Worm (Caenorhabditis elegans): ENCODE measurements around the gene srh-172.

The srh-172 gene

DNA sequence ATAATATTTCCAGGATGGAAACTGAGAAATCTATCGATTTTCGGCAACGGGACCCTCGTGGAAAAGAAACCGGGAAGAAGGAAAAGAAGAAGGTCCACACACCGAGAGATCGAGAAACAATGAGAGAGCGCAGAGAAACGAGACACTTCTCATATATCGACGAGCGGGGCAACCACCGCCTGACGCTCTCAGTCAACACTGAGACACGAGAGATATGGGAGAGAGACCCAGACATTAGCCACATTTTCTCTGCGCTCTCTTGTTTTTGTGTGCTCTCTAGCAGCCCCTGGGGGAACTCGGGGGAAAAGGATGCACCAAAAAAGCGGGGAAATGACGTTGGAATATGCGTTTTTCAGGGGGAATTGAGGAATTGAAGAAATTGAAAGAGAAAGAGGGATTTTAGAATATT lies 46.9 kb downstream of the srh-172 start:
- TF ChIP-seq unc-39 (tag; optimal IDR thresholded peaks at IDR 0.05): peak; percentile 40
- peak; percentile 11 for TF ChIP-seq lin-32 (GFP tag; optimal IDR thresholded peaks at IDR 0.05)
- no peak for TF ChIP-seq sptf-1 (tag; optimal IDR thresholded peaks at IDR 0.05)
- peak; percentile 18 for TF ChIP-seq lsy-2 (tag; optimal IDR thresholded peaks at IDR 0.05)
- TF ChIP-seq pha-4 (tag; optimal IDR thresholded peaks at IDR 0.05): peak; percentile 62
- TF ChIP-seq nhr-2 (tag; optimal IDR thresholded peaks at IDR 0.05): no peak
- peak; percentile 84 for TF ChIP-seq hlh-1 (tag; optimal IDR thresholded peaks at IDR 0.05)
- TF ChIP-seq ces-1 (GFP tag; optimal IDR thresholded peaks at IDR 0.05): peak; percentile 57
- TF ChIP-seq ceh-83 (GFP tag; optimal IDR thresholded peaks at IDR 0.05): peak; percentile 8
- TF ChIP-seq ham-2 (GFP tag; optimal IDR thresholded peaks at IDR 0.05): peak; percentile 92
- TF ChIP-seq unc-120 (tag; optimal IDR thresholded peaks at IDR 0.05; ENCODE audit: poor library complexity, severe bottlenecking): peak; percentile 83
- TF ChIP-seq mep-1 (tag; optimal IDR thresholded peaks at IDR 0.05): peak; percentile 50
- TF ChIP-seq elt-3 (tag; optimal IDR thresholded peaks at IDR 0.05): no peak
- peak; percentile 85 for TF ChIP-seq drap-1 (GFP tag; optimal IDR thresholded peaks at IDR 0.05)
- TF ChIP-seq unc-62 (GFP tag; optimal IDR thresholded peaks at IDR 0.05): peak; percentile 44
- no peak for TF ChIP-seq ceh-43 (GFP tag; optimal IDR thresholded peaks at IDR 0.05)
- no peak for TF ChIP-seq nhr-28 (tag; optimal IDR thresholded peaks at IDR 0.05)
- TF ChIP-seq snpc-4 (tag; optimal IDR thresholded peaks at IDR 0.05): no peak
- TF ChIP-seq nhr-12 (tag; optimal IDR thresholded peaks at IDR 0.05): no peak
- peak; percentile 15 for TF ChIP-seq ceh-39 (tag; optimal IDR thresholded peaks at IDR 0.05)
- no peak for TF ChIP-seq mab-5 (tag; optimal IDR thresholded peaks at IDR 0.05)
- peak; percentile 19 for TF ChIP-seq nhr-237 (tag; optimal IDR thresholded peaks at IDR 0.05)
- peak; percentile 0 for TF ChIP-seq cnd-1 (tag; optimal IDR thresholded peaks at IDR 0.05)

DNA sequence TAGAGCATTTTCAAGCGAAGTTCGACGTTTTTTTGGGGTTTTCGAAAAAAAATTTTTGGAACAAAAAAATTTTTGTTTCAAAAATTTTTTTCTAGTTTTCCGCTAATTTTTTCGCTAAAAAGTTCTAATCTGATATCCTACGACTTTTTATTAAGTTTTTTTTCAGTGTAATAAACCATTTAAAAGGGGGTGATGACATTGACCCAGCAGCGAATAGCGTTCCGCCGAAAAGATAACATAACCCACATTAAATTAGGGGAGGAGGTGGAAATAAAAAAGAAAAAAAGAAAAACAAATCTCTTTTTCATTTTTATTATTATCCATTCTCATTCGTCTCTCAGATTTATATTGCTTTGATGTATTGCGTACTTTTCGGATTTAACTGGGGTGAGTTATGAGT lies 48.6 kb downstream of the srh-172 start, which contains the start of gene Y60A3A.23:
Y60A3A.23 (plus strand) TSS at position 301 of the 400 bp plus-strand sequence.
- no peak for TF ChIP-seq snpc-4 (tag; optimal IDR thresholded peaks at IDR 0.05)
- no peak for TF ChIP-seq nhr-237 (tag; optimal IDR thresholded peaks at IDR 0.05)

All from whole organism, mixed stage, embryonic.